Worm (Caenorhabditis elegans) whole organism, midembryonic: ENCODE results near the gene fkb-1.

Experiments
- T22C8.4 ChIP-seq: fragments of 200-800 bp; sonication (Bioruptor generic); IDR thresholded peaks from 2 replicates; pipeline ENCODE4 v1.3.6; 2022; ENCODE audit warnings: missing genetic modification characterization, missing compliant biosample characterization
- cog-1 ChIP-seq: sonication (generic microtip); optimal IDR thresholded peaks from 2 replicates; lab custom pipeline; 2016; ENCODE audit warnings: missing genetic modification characterization, missing compliant biosample characterization
- flt-1 ChIP-seq: fragments of 200-800 bp; sonication (Bioruptor generic); IDR thresholded peaks from 2 replicates; pipeline ENCODE4 v1.3.6; 2022; ENCODE audit warnings: missing genetic modification characterization, missing compliant biosample characterization
- klf-2 ChIP-seq: fragments of 200-800 bp; sonication (Bioruptor generic); conservative IDR thresholded peaks from 2 replicates; pipeline ENCODE4 v1.3.6; 2022; ENCODE audit warnings: missing genetic modification reagents, missing genetic modification characterization, missing compliant biosample characterization
- med-1 ChIP-seq: sonication (generic microtip); optimal IDR thresholded peaks from 2 replicates; lab custom pipeline; 2017; ENCODE audit warnings: missing genetic modification characterization, mild to moderate bottlenecking, missing compliant biosample characterization, antibody characterized with exemption, missing genetic modification reagents; ENCODE audit not compliant: insufficient read depth
- ref-1 ChIP-seq: fragments of 200-800 bp; sonication (Bioruptor generic); conservative IDR thresholded peaks from 2 replicates; pipeline ENCODE4 v1.3.6; 2022; ENCODE audit warnings: missing genetic modification reagents, missing genetic modification characterization, missing compliant biosample characterization
- tab-1 ChIP-seq: fragments of 200-800 bp; sonication (Bioruptor generic); IDR thresholded peaks from 2 replicates; pipeline ENCODE4 v1.3.6; 2022; ENCODE audit warnings: missing genetic modification characterization, missing compliant biosample characterization
- ztf-23 ChIP-seq: fragments of 200-800 bp; sonication (Bioruptor generic); IDR thresholded peaks from 2 replicates; pipeline ENCODE4 v1.3.6; 2022; ENCODE audit warnings: missing genetic modification reagents, missing genetic modification characterization, missing compliant biosample characterization
- ztf-29 ChIP-seq: fragments of 200-800 bp; sonication (Bioruptor generic); IDR thresholded peaks from 2 replicates; pipeline ENCODE4 v1.3.6; 2022; ENCODE audit warnings: missing genetic modification reagents, missing genetic modification characterization, missing compliant biosample characterization

fkb-1 gene

ce11 chrIV:11029412-11029811 lies 7.0 kb upstream of the fkb-1 start, which contains the start of gene hrg-5:
hrg-5 (minus strand) TSS chrIV:11029428.
- TF ChIP-seq ztf-23 (GFP tag; lab: Robert Waterston, UW) (no peak), ztf-29 (no peak), flt-1 (GFP tag; lab: Robert Waterston, UW) (no peak), ref-1 (GFP tag; lab: Robert Waterston, UW) (no peak), klf-2 (GFP tag; lab: Robert Waterston, UW) (no peak), T22C8.4 (no peak)

DNA sequence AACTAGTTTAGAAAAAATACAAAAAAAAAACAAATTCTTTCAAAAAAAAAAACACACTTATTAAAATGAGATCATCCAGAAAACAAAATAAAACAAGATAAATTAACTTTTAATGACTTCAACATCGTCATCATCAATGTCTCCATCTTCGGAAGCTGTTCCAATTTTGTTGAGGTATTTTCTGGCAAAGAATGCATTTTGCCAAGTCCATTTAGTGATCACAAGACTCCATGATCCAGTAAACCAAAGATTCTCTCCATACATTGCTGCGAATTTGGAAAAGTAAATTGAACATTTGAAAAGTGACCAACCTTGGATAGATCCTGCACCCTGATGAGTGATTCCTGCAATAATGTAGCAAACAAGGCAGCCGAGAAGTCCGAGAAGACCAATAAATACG lies 6.3 kb upstream of the fkb-1 start:
- no peak for TF ChIP-seq T22C8.4
- no peak for TF ChIP-seq med-1 (GFP tag; lab: Kevin White, UChicago)
- no peak for TF ChIP-seq ztf-23 (GFP tag; lab: Robert Waterston, UW)
- TF ChIP-seq tab-1 (GFP tag; lab: Robert Waterston, UW): no peak
- no peak for TF ChIP-seq ref-1 (GFP tag; lab: Robert Waterston, UW)
- no peak for TF ChIP-seq cog-1
- TF ChIP-seq flt-1 (GFP tag; lab: Robert Waterston, UW): no peak
- TF ChIP-seq ztf-29: no peak
- TF ChIP-seq klf-2 (GFP tag; lab: Robert Waterston, UW): no peak

- TF ChIP-seq klf-2 (GFP tag; lab: Robert Waterston, UW) (no peak), ref-1 (GFP tag; lab: Robert Waterston, UW) (no peak), flt-1 (GFP tag; lab: Robert Waterston, UW) (no peak), T22C8.4 (no peak), med-1 (GFP tag; lab: Kevin White, UChicago) (no peak), ztf-29 (no peak), ztf-23 (GFP tag; lab: Robert Waterston, UW) (no peak), cog-1 (no peak), tab-1 (GFP tag; lab: Robert Waterston, UW) (no peak)
Observed at ce11 chrIV:11030893-11031292, 5.5 kb upstream of the fkb-1 start, which contains the start of gene hrg-4. hrg-4 (minus strand) TSS chrIV:11030993.

- TF ChIP-seq klf-2 (GFP tag; lab: Robert Waterston, UW): no peak
- TF ChIP-seq cog-1: no peak
- no peak for TF ChIP-seq ztf-29
- TF ChIP-seq T22C8.4: no peak
- no peak for TF ChIP-seq ref-1 (GFP tag; lab: Robert Waterston, UW)
- no peak for TF ChIP-seq ztf-23 (GFP tag; lab: Robert Waterston, UW)
- TF ChIP-seq med-1 (GFP tag; lab: Kevin White, UChicago): no peak
- no peak for TF ChIP-seq tab-1 (GFP tag; lab: Robert Waterston, UW)
Observed at ce11 chrIV:11031640-11032039, 4.7 kb upstream of the fkb-1 start.

ce11 chrIV:11032288-11032687 lies 4.1 kb upstream of the fkb-1 start, which contains the start of gene hrg-6:
hrg-6 (plus strand) TSS chrIV:11032588.
- TF ChIP-seq med-1 (GFP tag; lab: Kevin White, UChicago) (no peak), ztf-23 (GFP tag; lab: Robert Waterston, UW) (no peak), klf-2 (GFP tag; lab: Robert Waterston, UW) (no peak), T22C8.4 (no peak), tab-1 (GFP tag; lab: Robert Waterston, UW) (no peak), ref-1 (GFP tag; lab: Robert Waterston, UW) (no peak), ztf-29 (no peak), flt-1 (GFP tag; lab: Robert Waterston, UW) (no peak), cog-1 (no peak)

ce11 chrIV:11037118-11037719 lies 837 bp downstream of the fkb-1 start:
- no peak for TF ChIP-seq cog-1
- no peak for TF ChIP-seq flt-1 (GFP tag; lab: Robert Waterston, UW)
- TF ChIP-seq klf-2 (GFP tag; lab: Robert Waterston, UW): no peak
- no peak for TF ChIP-seq med-1 (GFP tag; lab: Kevin White, UChicago)
- no peak for TF ChIP-seq ref-1 (GFP tag; lab: Robert Waterston, UW)
- no peak for TF ChIP-seq tab-1 (GFP tag; lab: Robert Waterston, UW)

DNA sequence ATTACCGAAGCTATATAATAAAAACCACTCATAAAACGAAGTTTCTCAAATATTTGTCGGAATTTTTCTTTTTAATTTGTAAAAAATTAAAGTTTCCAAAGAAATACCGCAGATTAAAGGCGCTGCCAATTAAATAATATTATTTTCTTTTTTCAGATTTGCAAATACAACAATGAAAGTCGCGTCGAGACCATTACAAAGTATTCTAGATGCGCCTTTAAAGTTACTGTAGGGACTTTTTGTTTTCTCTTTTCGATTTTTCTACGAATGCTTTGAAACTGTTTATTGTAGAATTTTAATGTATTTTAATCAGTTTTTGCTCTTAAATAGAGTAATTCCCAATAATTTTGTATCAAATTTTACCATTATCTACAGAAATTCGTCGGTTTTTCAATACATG lies 1.8 kb downstream of the fkb-1 start:
- TF ChIP-seq klf-2 (GFP tag; lab: Robert Waterston, UW) (no peak), flt-1 (GFP tag; lab: Robert Waterston, UW) (no peak), ref-1 (GFP tag; lab: Robert Waterston, UW) (no peak), cog-1 (no peak), ztf-23 (GFP tag; lab: Robert Waterston, UW) (no peak), tab-1 (GFP tag; lab: Robert Waterston, UW) (no peak), T22C8.4 (no peak), med-1 (GFP tag; lab: Kevin White, UChicago) (no peak), ztf-29 (no peak)

DNA sequence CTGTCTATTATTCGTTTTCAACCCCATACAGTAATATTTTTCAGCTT lies 2.1 kb downstream of the fkb-1 start, which contains the start of gene kdin-1:
Gene kdin-1 (plus strand): TSS at position 38 of the 47 bp plus-strand sequence.
- no peak for TF ChIP-seq cog-1
- no peak for TF ChIP-seq med-1 (GFP tag; lab: Kevin White, UChicago)
- no peak for TF ChIP-seq klf-2 (GFP tag; lab: Robert Waterston, UW)
- TF ChIP-seq ztf-29: no peak
- TF ChIP-seq tab-1 (GFP tag; lab: Robert Waterston, UW): no peak
- no peak for TF ChIP-seq ztf-23 (GFP tag; lab: Robert Waterston, UW)

DNA sequence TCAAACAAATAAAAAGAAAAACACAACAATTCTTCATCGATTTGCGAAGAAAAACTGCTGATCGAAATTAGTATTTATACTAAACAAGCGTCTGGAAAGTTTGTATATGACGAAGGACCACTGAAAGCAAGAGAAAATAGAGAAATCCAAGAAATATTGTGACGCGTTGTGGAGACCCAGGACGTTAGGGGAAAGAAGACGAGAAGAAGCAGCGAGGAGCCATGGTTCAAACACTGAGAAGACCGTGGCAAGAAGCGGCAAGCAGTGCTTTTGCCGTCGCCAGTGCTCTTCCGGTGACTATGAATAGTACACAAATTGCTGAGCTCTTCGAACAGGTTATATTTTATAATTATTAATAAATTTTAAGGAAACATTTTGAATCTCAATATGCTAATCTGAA lies 2.3 kb downstream of the fkb-1 start:
- TF ChIP-seq T22C8.4 (no peak), tab-1 (GFP tag; lab: Robert Waterston, UW) (no peak), med-1 (GFP tag; lab: Kevin White, UChicago) (no peak), ztf-23 (GFP tag; lab: Robert Waterston, UW) (no peak), cog-1 (no peak), ref-1 (GFP tag; lab: Robert Waterston, UW) (no peak), ztf-29 (no peak), klf-2 (GFP tag; lab: Robert Waterston, UW) (no peak), flt-1 (GFP tag; lab: Robert Waterston, UW) (no peak)

ce11 chrIV:11044377-11044776 lies 8.0 kb downstream of the fkb-1 start:
- TF ChIP-seq ztf-29: no peak
- TF ChIP-seq flt-1 (GFP tag; lab: Robert Waterston, UW): no peak
- TF ChIP-seq T22C8.4: no peak
- no peak for TF ChIP-seq klf-2 (GFP tag; lab: Robert Waterston, UW)
- TF ChIP-seq med-1 (GFP tag; lab: Kevin White, UChicago): no peak
- no peak for TF ChIP-seq tab-1 (GFP tag; lab: Robert Waterston, UW)
- TF ChIP-seq ref-1 (GFP tag; lab: Robert Waterston, UW): no peak
- no peak for TF ChIP-seq cog-1
- no peak for TF ChIP-seq ztf-23 (GFP tag; lab: Robert Waterston, UW)
